Fruit fly (Drosophila melanogaster): Measurements from ENCODE around the gene HIP.

The HIP gene

DNA sequence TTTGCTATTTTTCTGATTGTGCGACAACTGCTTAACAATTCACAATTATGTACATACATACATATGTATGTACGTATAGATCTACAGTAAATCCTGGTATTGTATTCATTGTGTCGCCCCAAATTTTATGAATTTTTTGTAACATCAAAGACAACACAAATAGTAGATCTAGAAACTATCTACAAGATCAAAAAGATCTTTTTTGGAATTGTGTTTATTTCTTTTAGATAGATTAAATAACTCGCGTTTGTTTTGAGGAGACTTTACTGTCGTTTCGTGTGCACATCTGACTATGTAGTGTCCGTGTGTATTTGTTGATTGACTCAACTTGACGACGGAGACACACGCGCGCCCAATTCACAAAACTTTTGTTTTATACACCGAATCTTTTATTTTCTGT lies 24.7 kb upstream of the HIP start (continued):
- TF ChIP-seq CG5953 (GFP tag; IDR thresholded peaks at IDR 0.05) (peak; percentile 67; the same call in 1 of the 2 replicates), CG7556 (GFP tag; optimal IDR thresholded peaks at IDR 0.05) (peak; percentile 86), Dek (tag; optimal IDR thresholded peaks at IDR 0.05) (peak; percentile 94), CG4424 (GFP tag; optimal IDR thresholded peaks at IDR 0.05) (peak; percentile 81), so (GFP tag; IDR thresholded peaks at IDR 0.05) (peak; percentile 94), H15 (GFP tag; IDR thresholded peaks at IDR 0.05) (peak; percentile 87), CG6765 (GFP tag; optimal IDR thresholded peaks at IDR 0.05) (peak; percentile 87), klu (GFP tag; IDR thresholded peaks at IDR 0.05) (peak; percentile 83), Doc3 (GFP tag; IDR thresholded peaks at IDR 0.05; ENCODE audit: partially characterized antibody) (no peak), CG32767 (GFP tag; IDR thresholded peaks at IDR 0.05) (peak; percentile 90), cas (GFP tag; IDR thresholded peaks at IDR 0.05) (peak; percentile 92), Side (GFP tag; optimal IDR thresholded peaks at IDR 0.05) (peak; percentile 91), CG4282 (GFP tag; optimal IDR thresholded peaks at IDR 0.05) (peak; percentile 52), CG6689 (GFP tag; IDR thresholded peaks at IDR 0.05) (peak; percentile 91), Camta (GFP tag; optimal IDR thresholded peaks at IDR 0.05) (peak; percentile 86), bab2 (GFP tag; optimal IDR thresholded peaks at IDR 0.05) (peak; percentile 92), Hmx (GFP tag; optimal IDR thresholded peaks at IDR 0.05) (peak; percentile 75), Pdp1 (GFP tag; optimal IDR thresholded peaks at IDR 0.05) (peak; percentile 80 to 92), CkIIα-i1 (GFP tag; IDR thresholded peaks at IDR 0.05) (peak; percentile 42; the same call in 1 of the 2 replicates), bbx (GFP tag; IDR thresholded peaks at IDR 0.05; ENCODE audit: partially characterized antibody) (no peak), HHEX (GFP tag; optimal IDR thresholded peaks at IDR 0.05) (peak; percentile 92), Dp (GFP tag; optimal IDR thresholded peaks at IDR 0.05) (no peak), Dip3 (GFP tag; optimal IDR thresholded peaks at IDR 0.05) (peak; percentile 94), sens-2 (GFP tag; IDR thresholded peaks at IDR 0.05) (0 out of 2 replicates have a peak, but pooled peaks have one; percentile 47), bcd (GFP tag; optimal IDR thresholded peaks at IDR 0.05) (peak; percentile 88), tx (GFP tag; optimal IDR thresholded peaks at IDR 0.05) (peak; percentile 85), ken (GFP tag; IDR thresholded peaks at IDR 0.05) (peak; percentile 79), CG6272 (GFP tag; IDR thresholded peaks at IDR 0.05) (peak; percentile 87), CG10979 (tag; optimal IDR thresholded peaks at IDR 0.05) (peak; percentile 62), lab (GFP tag; optimal IDR thresholded peaks at IDR 0.05) (peak; percentile 97), H2.0 (GFP tag; IDR thresholded peaks at IDR 0.05) (peak; percentile 92), usp (GFP tag; optimal IDR thresholded peaks at IDR 0.05) (no peak), ase (GFP tag; IDR thresholded peaks at IDR 0.05) (peak; percentile 81; the same call in 2 of the 3 replicates), CG7786 (GFP tag; optimal IDR thresholded peaks at IDR 0.05) (peak; percentile 94), dmrt99B (tag; optimal IDR thresholded peaks at IDR 0.05) (peak; percentile 93), CG34376 (GFP tag; optimal IDR thresholded peaks at IDR 0.05) (peak; percentile 85), CG7963 (GFP tag; IDR thresholded peaks at IDR 0.05; ENCODE audit: partially characterized antibody) (no peak), repo (GFP tag; optimal IDR thresholded peaks at IDR 0.05) (peak; percentile 83), Spps (tag; optimal IDR thresholded peaks at IDR 0.05) (peak; percentile 41), Hmr (GFP tag; optimal IDR thresholded peaks at IDR 0.05) (peak; percentile 95), Poxn (GFP tag; IDR thresholded peaks at IDR 0.05) (peak; percentile 81), CG3065 (GFP tag; optimal IDR thresholded peaks at IDR 0.05) (peak; percentile 51), en (GFP tag; optimal IDR thresholded peaks at IDR 0.05) (peak; percentile 70), dm (GFP tag; optimal IDR thresholded peaks at IDR 0.05) (peak; percentile 66), CG2712 (tag; optimal IDR thresholded peaks at IDR 0.05) (peak; percentile 87), CG13624 (GFP tag; optimal IDR thresholded peaks at IDR 0.05) (peak; percentile 89), Fer3 (tag; optimal IDR thresholded peaks at IDR 0.05) (peak; percentile 96), nom (GFP tag; optimal IDR thresholded peaks at IDR 0.05) (peak; percentile 24), CG4360 (GFP tag; IDR thresholded peaks at IDR 0.05) (0 out of 2 replicates have a peak, but pooled peaks have one; percentile 11), CG6175 (GFP tag; IDR thresholded peaks at IDR 0.05) (peak; percentile 89), Bdp1 (GFP tag; optimal IDR thresholded peaks at IDR 0.05) (peak; percentile 49)
